Fruit fly (Drosophila melanogaster) ovary, adult (tissue): ENCODE data around the gene CG31883.

Source experiments
- CG17801 ChIP-seq: fragments of 200-800 bp; optimal IDR thresholded peaks from 2 replicates; lab custom pipeline; 2019; ENCODE audit warnings: missing biosample characterization, mild to moderate bottlenecking, missing genetic modification characterization, moderate library complexity; ENCODE audit not compliant: partially characterized antibody

CG31883 gene

dm6 chr2L:9545511-9545910 lies 17.2 kb downstream of the CG31883 start, which contains the start of gene CG13114:
CG13114 (plus strand) TSS chr2L:9545811.
- TF ChIP-seq CG17801, result peak; percentile 7

- no peak for TF ChIP-seq CG17801
Measured at dm6 chr2L:9550880-9551279, 22.6 kb downstream of the CG31883 start.

- no peak for TF ChIP-seq CG17801
Measured at dm6 chr2L:9557858-9558257, 29.5 kb downstream of the CG31883 start.

dm6 chr2L:9560045-9560587 lies 31.8 kb downstream of the CG31883 start:
- TF ChIP-seq CG17801, result no peak

- no peak for TF ChIP-seq CG17801
Measured at dm6 chr2L:9562713-9563112, 34.4 kb downstream of the CG31883 start.

dm6 chr2L:9564527-9564926 lies 36.2 kb downstream of the CG31883 start:
- no peak for TF ChIP-seq CG17801

dm6 chr2L:9565387-9565786 lies 37.1 kb downstream of the CG31883 start, which contains the start of gene CG46468:
CG46468 (minus strand) TSS chr2L:9565438.
- no peak for TF ChIP-seq CG17801

- no peak for TF ChIP-seq CG17801
Measured at dm6 chr2L:9566656-9567055, 38.3 kb downstream of the CG31883 start, which contains the start of gene jp. jp (minus strand) TSS chr2L:9566750.

- TF ChIP-seq CG17801, result peak; percentile 93
Measured at dm6 chr2L:9567398-9567856, 39.1 kb downstream of the CG31883 start.

dm6 chr2L:9568360-9569088 lies 40.2 kb downstream of the CG31883 start, which contains the start of gene brwl:
brwl (plus strand) TSS chr2L:9568890.
- peak; percentile 95 for TF ChIP-seq CG17801

- no peak for TF ChIP-seq CG17801
Measured at dm6 chr2L:9569131-9569530, 40.8 kb downstream of the CG31883 start.

- peak; percentile 98 for TF ChIP-seq CG17801
Measured at dm6 chr2L:9569588-9570434, 41.5 kb downstream of the CG31883 start.

dm6 chr2L:9570673-9571193 lies 42.4 kb downstream of the CG31883 start:
- TF ChIP-seq CG17801, result peak; percentile 87

dm6 chr2L:9576269-9576933 lies 48.1 kb downstream of the CG31883 start, which contains the start of gene Mtpalpha:
Mtpalpha (minus strand) TSS chr2L:9576769.
- TF ChIP-seq CG17801, result peak; percentile 78
